Fruit fly (Drosophila melanogaster): ENCODE data around the gene CG10631.

CG10631 gene

DNA sequence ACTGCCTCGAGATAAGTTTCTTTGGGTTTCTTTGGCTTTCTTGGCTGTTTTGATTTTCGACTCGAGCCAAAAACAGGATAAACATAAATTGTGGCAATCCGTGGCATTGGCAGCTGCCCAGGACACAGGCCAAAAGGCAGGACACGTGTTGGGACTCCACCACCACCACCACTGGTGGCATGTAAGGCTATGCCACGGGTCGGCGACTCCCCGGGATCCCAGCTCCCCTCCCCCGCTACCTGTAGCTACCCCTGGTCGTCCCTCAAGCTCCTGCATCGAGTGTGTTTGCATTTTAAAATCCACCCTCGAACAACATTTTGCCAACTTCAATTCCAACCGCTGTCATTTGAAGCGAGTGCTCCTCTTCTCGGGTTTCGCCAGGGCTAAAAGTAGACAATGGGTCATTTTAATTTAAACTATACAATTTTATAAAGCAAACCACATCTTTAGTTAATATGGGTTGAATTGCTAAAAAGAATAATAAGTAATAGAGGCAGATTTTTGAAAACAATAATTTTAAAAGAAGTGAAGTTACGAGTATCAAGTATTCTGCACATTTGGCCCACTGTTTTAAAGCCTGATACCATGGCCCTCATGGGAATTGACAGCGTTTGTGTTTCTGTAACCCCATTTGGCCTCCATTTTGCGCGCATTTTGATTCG, 45.4 kb upstream of the CG10631 start (continued):
- TF ChIP-seq Poxn (GFP tag; IDR thresholded peaks at IDR 0.05) = no peak
- TF ChIP-seq Lpt (GFP tag; optimal IDR thresholded peaks at IDR 0.05) = no peak
- no peak for TF ChIP-seq CG15601 (tag; optimal IDR thresholded peaks at IDR 0.05)
- TF ChIP-seq jing (GFP tag; optimal IDR thresholded peaks at IDR 0.05) = no peak
- TF ChIP-seq Trl (optimal IDR thresholded peaks at IDR 0.05) = no peak
- no peak for TF ChIP-seq Trl (GFP tag; optimal IDR thresholded peaks at IDR 0.05)
- no peak for TF ChIP-seq ato (GFP tag; IDR thresholded peaks at IDR 0.05; ENCODE audit: partially characterized antibody)
- no peak for TF ChIP-seq CG16815 (GFP tag; optimal IDR thresholded peaks at IDR 0.05)
- no peak for TF ChIP-seq Tbp (GFP tag; optimal IDR thresholded peaks at IDR 0.05)
- TF ChIP-seq Lim3 (GFP tag; IDR thresholded peaks at IDR 0.05) = no peak
- no peak for TF ChIP-seq fd3F (GFP tag; optimal IDR thresholded peaks at IDR 0.05)
- TF ChIP-seq CG2202 (tag; optimal IDR thresholded peaks at IDR 0.05) = no peak
- TF ChIP-seq bsh (GFP tag; optimal IDR thresholded peaks at IDR 0.05) = peak in 1 of 2 experiments; percentile 19
- no peak for TF ChIP-seq CG1602 (GFP tag; optimal IDR thresholded peaks at IDR 0.05)
- no peak for TF ChIP-seq maf-S (GFP tag; optimal IDR thresholded peaks at IDR 0.05)
- no peak for TF ChIP-seq kay (GFP tag; optimal IDR thresholded peaks at IDR 0.05)
- no peak for TF ChIP-seq chinmo (GFP tag; IDR thresholded peaks at IDR 0.05; ENCODE audit: partially characterized antibody)
- no peak for TF ChIP-seq twi (tag; optimal IDR thresholded peaks at IDR 0.05)
- no peak for TF ChIP-seq CG12659 (GFP tag; optimal IDR thresholded peaks at IDR 0.05)
- TF ChIP-seq CG11504 (tag; optimal IDR thresholded peaks at IDR 0.05) = peak; percentile 20
- no peak for TF ChIP-seq en (GFP tag; optimal IDR thresholded peaks at IDR 0.05)
- TF ChIP-seq ERR (GFP tag; optimal IDR thresholded peaks at IDR 0.05) = no peak
- TF ChIP-seq disco-r (GFP tag; optimal IDR thresholded peaks at IDR 0.05) = no peak
- TF ChIP-seq Ptx1 (GFP tag; IDR thresholded peaks at IDR 0.05) = no peak
- TF ChIP-seq Dbx (GFP tag; IDR thresholded peaks at IDR 0.05) = no peak
- no peak for TF ChIP-seq otp (GFP tag; IDR thresholded peaks at IDR 0.05)
- TF ChIP-seq CG8765 (GFP tag; IDR thresholded peaks at IDR 0.05) = no peak
- TF ChIP-seq CG18476 (GFP tag; optimal IDR thresholded peaks at IDR 0.05) = no peak
- TF ChIP-seq nmo (GFP tag; optimal IDR thresholded peaks at IDR 0.05) = no peak
- no peak for TF ChIP-seq Dp (GFP tag; optimal IDR thresholded peaks at IDR 0.05)
- TF ChIP-seq croc (GFP tag; conservative IDR thresholded peaks at IDR 0.05) = no peak
- no peak for TF ChIP-seq tio (GFP tag; optimal IDR thresholded peaks at IDR 0.05)
- peak; percentile 32 for TF ChIP-seq Hmr (GFP tag; optimal IDR thresholded peaks at IDR 0.05)
- TF ChIP-seq row (GFP tag; IDR thresholded peaks at IDR 0.05) = peak; percentile 46; the same call in 2 of the 3 replicates

DNA sequence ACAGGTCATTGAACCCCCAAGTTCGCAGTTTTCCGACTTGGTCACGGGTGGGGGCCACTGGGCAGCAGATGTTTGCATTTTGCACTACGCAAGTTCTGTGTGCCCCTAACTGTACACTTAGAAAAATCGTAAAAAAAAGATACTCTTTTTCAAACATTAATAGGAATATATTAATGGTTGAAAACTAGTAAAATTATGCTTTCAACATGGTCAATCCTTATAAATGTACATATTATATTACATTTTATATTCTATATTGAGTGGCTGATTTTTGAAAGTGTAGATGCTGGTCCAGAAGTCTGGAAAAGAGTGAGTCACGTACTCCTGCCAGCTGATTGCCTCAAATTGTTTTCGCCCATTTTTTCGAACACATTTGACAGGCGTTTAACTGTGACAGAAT, 44.0 kb upstream of the CG10631 start:
- no peak for TF ChIP-seq CG10147 (GFP tag; optimal IDR thresholded peaks at IDR 0.05)
- TF ChIP-seq odd (GFP tag; optimal IDR thresholded peaks at IDR 0.05) = no peak
- TF ChIP-seq salm (tag; optimal IDR thresholded peaks at IDR 0.05) = no peak
- no peak for TF ChIP-seq chif (GFP tag; optimal IDR thresholded peaks at IDR 0.05)
- TF ChIP-seq B-H1 (GFP tag; IDR thresholded peaks at IDR 0.05) = no peak
- no peak for TF ChIP-seq kah (GFP tag; optimal IDR thresholded peaks at IDR 0.05)
- TF ChIP-seq inv (GFP tag; IDR thresholded peaks at IDR 0.05; ENCODE audit: partially characterized antibody) = no peak
- no peak for TF ChIP-seq CG11398 (GFP tag; optimal IDR thresholded peaks at IDR 0.05)
- no peak for TF ChIP-seq C15 (GFP tag; IDR thresholded peaks at IDR 0.05)
- no peak for TF ChIP-seq CG4404 (GFP tag; IDR thresholded peaks at IDR 0.05)
- no peak for TF ChIP-seq CG6854 (GFP tag; optimal IDR thresholded peaks at IDR 0.05)
- TF ChIP-seq CG17328 (GFP tag; IDR thresholded peaks at IDR 0.05) = no peak
- TF ChIP-seq YL-1 (GFP tag; optimal IDR thresholded peaks at IDR 0.05) = no peak
- no peak for TF ChIP-seq CG17186 (GFP tag; optimal IDR thresholded peaks at IDR 0.05)
- no peak for TF ChIP-seq CG42726 (GFP tag; IDR thresholded peaks at IDR 0.05; ENCODE audit: partially characterized antibody)
- TF ChIP-seq CG31388 (GFP tag; optimal IDR thresholded peaks at IDR 0.05) = no peak
- no peak for TF ChIP-seq CG3407 (GFP tag; optimal IDR thresholded peaks at IDR 0.05)
- no peak for TF ChIP-seq CG6175 (GFP tag; IDR thresholded peaks at IDR 0.05)
- TF ChIP-seq CG10565 (GFP tag; optimal IDR thresholded peaks at IDR 0.05) = no peak
- no peak for TF ChIP-seq CG2202 (tag; optimal IDR thresholded peaks at IDR 0.05)
